Worm (Caenorhabditis elegans) whole organism, late embryonic: ENCODE results near the gene T27A10.6.

Experiments
- C38D4.7 ChIP-seq: fragments of 200-800 bp; sonication (Bioruptor generic); optimal IDR thresholded peaks from 2 replicates; lab custom pipeline; 2018; ENCODE audit warnings: mild to moderate bottlenecking, missing genetic modification characterization, moderate library complexity, missing compliant biosample characterization
- F13H6.1 ChIP-seq: sonication (generic microtip); optimal IDR thresholded peaks from 2 replicates; lab custom pipeline; 2016; ENCODE audit warnings: missing genetic modification characterization, missing compliant biosample characterization
- K09A11.1 ChIP-seq: sonication (generic microtip); optimal IDR thresholded peaks from 2 replicates; lab custom pipeline; 2017; ENCODE audit warnings: antibody characterized with exemption, mild to moderate bottlenecking, missing genetic modification characterization, missing compliant biosample characterization; ENCODE audit not compliant: insufficient read depth
- T23F11.4 ChIP-seq: fragments of 200-800 bp; sonication (Bioruptor generic); optimal IDR thresholded peaks from 2 replicates; lab custom pipeline; 2018; ENCODE audit warnings: mild to moderate bottlenecking, missing genetic modification characterization, missing compliant biosample characterization
- Y22D7AL.16 ChIP-seq: sonication (generic microtip); optimal IDR thresholded peaks from 2 replicates; lab custom pipeline; 2016; ENCODE audit warnings: missing genetic modification characterization, missing compliant biosample characterization
- ahr-1 ChIP-seq: sonication (generic microtip); optimal IDR thresholded peaks from 2 replicates; lab custom pipeline; 2016; ENCODE audit warnings: missing genetic modification characterization, missing compliant biosample characterization
- ama-1 ChIP-seq: fragments of 150-350 bp; optimal IDR thresholded peaks from 2 replicates; lab custom pipeline; 2014
- ceh-14 ChIP-seq: sonication (generic microtip); optimal IDR thresholded peaks from 2 replicates; lab custom pipeline; 2016; ENCODE audit warnings: missing genotype, missing genetic modification characterization, missing compliant biosample characterization
- ceh-18 ChIP-seq: sonication (generic microtip); optimal IDR thresholded peaks from 2 replicates; lab custom pipeline; 2016; ENCODE audit warnings: missing genetic modification characterization, missing compliant biosample characterization
- ceh-19 ChIP-seq: fragments of 200-800 bp; sonication (Bioruptor generic); optimal IDR thresholded peaks from 2 replicates; lab custom pipeline; 2018; ENCODE audit warnings: mild to moderate bottlenecking, missing genetic modification characterization, missing compliant biosample characterization
- ceh-2 ChIP-seq: sonication (generic microtip); optimal IDR thresholded peaks from 2 replicates; lab custom pipeline; 2016; ENCODE audit warnings: missing genotype, missing genetic modification characterization, missing compliant biosample characterization
- ceh-22 ChIP-seq: sonication (generic microtip); optimal IDR thresholded peaks from 2 replicates; lab custom pipeline; 2017; ENCODE audit warnings: missing biosample characterization, missing genetic modification characterization
- ceh-24 ChIP-seq: sonication (generic microtip); optimal IDR thresholded peaks from 2 replicates; lab custom pipeline; 2016; ENCODE audit warnings: mild to moderate bottlenecking, missing genetic modification characterization, missing compliant biosample characterization
- ceh-30 ChIP-seq: fragments of 150-350 bp; optimal IDR thresholded peaks from 2 replicates; lab custom pipeline; 2014; ENCODE audit warnings: missing biosample characterization, missing genetic modification characterization
- ceh-31 ChIP-seq: sonication (generic microtip); optimal IDR thresholded peaks from 2 replicates; lab custom pipeline; 2016; ENCODE audit warnings: missing genetic modification characterization, missing compliant biosample characterization
- ceh-34 ChIP-seq: sonication (generic microtip); optimal IDR thresholded peaks from 2 replicates; lab custom pipeline; 2016; ENCODE audit warnings: mild to moderate bottlenecking, missing genetic modification characterization, missing compliant biosample characterization
- ceh-45 ChIP-seq: fragments of 200-800 bp; sonication (Bioruptor generic); IDR thresholded peaks from 2 replicates; pipeline ENCODE4 v1.3.6; 2022; ENCODE audit warnings: missing genetic modification reagents, missing genetic modification characterization, missing compliant biosample characterization
- ceh-48 ChIP-seq: sonication (generic microtip); optimal IDR thresholded peaks from 2 replicates; lab custom pipeline; 2016; ENCODE audit warnings: missing genetic modification characterization, inconsistent platforms, missing compliant biosample characterization
- ceh-9 ChIP-seq: sonication (generic microtip); optimal IDR thresholded peaks from 2 replicates; lab custom pipeline; 2016; ENCODE audit warnings: mild to moderate bottlenecking, missing genetic modification characterization, inconsistent platforms, missing compliant biosample characterization
- elt-2 ChIP-seq: sonication (generic microtip); optimal IDR thresholded peaks from 2 replicates; lab custom pipeline; 2016; ENCODE audit warnings: missing genetic modification reagents, missing genetic modification characterization, missing compliant biosample characterization
- fax-1 ChIP-seq: sonication (generic microtip); optimal IDR thresholded peaks from 2 replicates; lab custom pipeline; 2016; ENCODE audit warnings: missing genotype, missing genetic modification characterization, missing compliant biosample characterization
- fkh-6 ChIP-seq: sonication (generic microtip); optimal IDR thresholded peaks from 2 replicates; lab custom pipeline; 2016; ENCODE audit warnings: missing genetic modification characterization, missing compliant biosample characterization
- gmeb-2 ChIP-seq: sonication (generic microtip); optimal IDR thresholded peaks from 2 replicates; lab custom pipeline; 2016; ENCODE audit warnings: missing genetic modification characterization, inconsistent platforms, missing compliant biosample characterization
- hlh-13 ChIP-seq: fragments of 200-800 bp; sonication (Bioruptor generic); optimal IDR thresholded peaks from 2 replicates; lab custom pipeline; 2018; ENCODE audit warnings: mild to moderate bottlenecking, missing genetic modification characterization, missing compliant biosample characterization
- hlh-6 ChIP-seq: sonication (generic microtip); optimal IDR thresholded peaks from 2 replicates; lab custom pipeline; 2016; ENCODE audit warnings: missing genotype, missing genetic modification characterization, missing compliant biosample characterization
- lim-6 ChIP-seq: sonication (generic microtip); optimal IDR thresholded peaks from 2 replicates; lab custom pipeline; 2016; ENCODE audit warnings: missing genetic modification characterization, missing compliant biosample characterization
- lin-11 ChIP-seq: fragments of 200-800 bp; sonication (Bioruptor generic); optimal IDR thresholded peaks from 2 replicates; lab custom pipeline; 2018; ENCODE audit warnings: mild to moderate bottlenecking, missing genetic modification characterization, missing compliant biosample characterization
- nhr-232 ChIP-seq: sonication (generic microtip); optimal IDR thresholded peaks from 2 replicates; lab custom pipeline; 2016; ENCODE audit warnings: missing genetic modification characterization, missing compliant biosample characterization
- npax-4 ChIP-seq: sonication (generic microtip); optimal IDR thresholded peaks from 2 replicates; lab custom pipeline; 2016; ENCODE audit warnings: missing genetic modification characterization, missing compliant biosample characterization
- pha-4 ChIP-seq: fragments of 150-350 bp; optimal IDR thresholded peaks from 2 replicates; lab custom pipeline; 2018; ENCODE audit warnings: missing biosample characterization, missing genetic modification reagents, missing genetic modification characterization
- pqm-1 ChIP-seq: sonication (generic microtip); optimal IDR thresholded peaks from 2 replicates; lab custom pipeline; 2016; ENCODE audit warnings: missing genetic modification characterization, missing compliant biosample characterization
- rnt-1 ChIP-seq: sonication (generic microtip); optimal IDR thresholded peaks from 2 replicates; lab custom pipeline; 2016; ENCODE audit warnings: missing genetic modification characterization, missing compliant biosample characterization
- sox-2 ChIP-seq: fragments of 200-800 bp; sonication (Bioruptor generic); IDR thresholded peaks from 2 replicates; pipeline ENCODE4 v1.3.6; 2022; ENCODE audit warnings: missing genetic modification reagents, missing genetic modification characterization, missing compliant biosample characterization
- sox-4 ChIP-seq: sonication (generic microtip); optimal IDR thresholded peaks from 2 replicates; lab custom pipeline; 2017; ENCODE audit warnings: mild to moderate bottlenecking, missing genetic modification characterization, inconsistent platforms, missing compliant biosample characterization
- syd-9 ChIP-seq: sonication (generic microtip); optimal IDR thresholded peaks from 2 replicates; lab custom pipeline; 2016; ENCODE audit warnings: mild to moderate bottlenecking, missing genetic modification characterization, moderate library complexity, missing compliant biosample characterization
- tbx-2 ChIP-seq: sonication (generic microtip); optimal IDR thresholded peaks from 2 replicates; lab custom pipeline; 2016; ENCODE audit warnings: missing genetic modification characterization, missing compliant biosample characterization
- tbx-7 ChIP-seq: sonication (generic microtip); optimal IDR thresholded peaks from 2 replicates; lab custom pipeline; 2016; ENCODE audit warnings: missing genotype, missing genetic modification characterization, missing compliant biosample characterization
- ttx-3 ChIP-seq: sonication (generic microtip); optimal IDR thresholded peaks from 2 replicates; lab custom pipeline; 2016; ENCODE audit warnings: missing genetic modification reagents, missing genetic modification characterization, missing compliant biosample characterization
- unc-86 ChIP-seq: sonication (generic microtip); optimal IDR thresholded peaks from 2 replicates; lab custom pipeline; 2016; ENCODE audit warnings: missing genetic modification characterization, missing compliant biosample characterization
- zip-5 ChIP-seq: sonication (generic microtip); optimal IDR thresholded peaks from 2 replicates; lab custom pipeline; 2016; ENCODE audit warnings: missing genetic modification characterization, missing compliant biosample characterization
- ztf-16 ChIP-seq: sonication (generic microtip); optimal IDR thresholded peaks from 2 replicates; lab custom pipeline; 2017; ENCODE audit warnings: missing genetic modification characterization, missing compliant biosample characterization

T27A10.6 gene

DNA sequence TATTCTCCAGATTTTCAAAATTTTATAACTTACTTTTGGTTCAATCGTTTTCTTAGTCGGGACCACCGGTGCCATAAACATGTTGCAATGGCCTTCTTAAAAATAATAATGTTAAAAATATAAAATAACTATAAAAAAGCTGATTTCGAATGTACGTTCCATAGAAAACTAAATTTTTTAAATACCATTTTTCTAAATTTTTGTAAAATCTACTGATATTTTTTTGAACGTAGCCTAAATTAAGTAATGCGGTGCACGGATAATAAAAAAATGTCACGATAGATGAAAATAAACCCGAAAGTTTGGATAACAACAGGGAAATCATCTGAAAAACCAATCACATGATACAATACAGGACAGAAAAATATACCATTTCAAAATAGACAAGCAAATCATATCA is 22.7 kb downstream of the T27A10.6 start, which contains the start of gene T27A10.5:
Gene T27A10.5, minus strand, starts transcription at position 101 of the 400 bp plus-strand sequence.
- TF ChIP-seq sox-4 (tag; lab: Kevin White, UChicago) (no peak), pqm-1 (no peak)

DNA sequence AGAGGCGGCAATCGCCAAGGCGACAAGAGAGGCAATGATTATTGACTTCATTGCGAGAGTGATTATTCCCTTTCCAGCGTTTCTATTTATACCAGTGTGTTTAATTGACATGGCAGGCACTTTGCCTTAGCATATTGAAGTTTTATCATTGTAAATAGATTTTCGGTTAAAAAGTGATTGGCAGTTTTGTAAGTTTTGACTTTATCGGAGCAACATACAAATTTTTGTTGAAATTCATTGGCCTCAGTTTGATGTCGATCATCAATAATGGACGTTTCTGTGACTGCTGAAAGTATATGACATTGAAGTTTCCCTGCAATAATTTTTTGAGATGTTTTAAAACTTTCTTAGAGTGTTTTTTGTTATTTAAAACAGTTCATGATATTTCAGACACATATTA is 23.7 kb downstream of the T27A10.6 start, which contains the start of gene vit-3:
Gene vit-3, minus strand, starts transcription at position 60 of the 400 bp plus-strand sequence.
- TF ChIP-seq elt-2 (tag; lab: Kevin White, UChicago) (no peak), ceh-48 (no peak), syd-9 (tag; lab: Kevin White, UChicago) (no peak), rnt-1 (tag; lab: Kevin White, UChicago) (no peak), lin-11 (no peak)

ce11 chrX:3566856-3567255 is 29.3 kb downstream of the T27A10.6 start:
- TF ChIP-seq sox-4 (tag; lab: Kevin White, UChicago) (no peak), nhr-232 (tag; lab: Kevin White, UChicago) (no peak), ttx-3 (tag; lab: Kevin White, UChicago) (no peak)

- no peak for TF ChIP-seq ceh-30 (tag; lab: Kevin White, UChicago)
- no peak for TF ChIP-seq ceh-22 (tag; lab: Kevin White, UChicago)
- no peak for TF ChIP-seq C38D4.7 (GFP tag; lab: Kevin White, UChicago)
- no peak for TF ChIP-seq ama-1 (lab: Kevin White, UChicago)
- no peak for TF ChIP-seq F13H6.1 (tag; lab: Kevin White, UChicago)
- no peak for TF ChIP-seq ceh-2 (tag; lab: Kevin White, UChicago)
- no peak for TF ChIP-seq ztf-16 (tag; lab: Kevin White, UChicago)
- no peak for TF ChIP-seq ceh-18 (tag; lab: Kevin White, UChicago)
- no peak for TF ChIP-seq fax-1 (tag; lab: Kevin White, UChicago)
- TF ChIP-seq zip-5: no peak
- TF ChIP-seq tbx-2 (tag; lab: Kevin White, UChicago): no peak
- no peak for TF ChIP-seq nhr-232 (tag; lab: Kevin White, UChicago)
- no peak for TF ChIP-seq tbx-7 (tag; lab: Kevin White, UChicago)
- no peak for TF ChIP-seq gmeb-2
- TF ChIP-seq hlh-6: no peak
- TF ChIP-seq hlh-13 (GFP tag; lab: Kevin White, UChicago): no peak
- TF ChIP-seq ceh-14: no peak
These were observed 32.2 kb downstream of the T27A10.6 start, which contains the start of gene vit-4 for ce11 chrX:3563903-3564302. Gene vit-4 (minus strand): TSS chrX:3563965.

DNA sequence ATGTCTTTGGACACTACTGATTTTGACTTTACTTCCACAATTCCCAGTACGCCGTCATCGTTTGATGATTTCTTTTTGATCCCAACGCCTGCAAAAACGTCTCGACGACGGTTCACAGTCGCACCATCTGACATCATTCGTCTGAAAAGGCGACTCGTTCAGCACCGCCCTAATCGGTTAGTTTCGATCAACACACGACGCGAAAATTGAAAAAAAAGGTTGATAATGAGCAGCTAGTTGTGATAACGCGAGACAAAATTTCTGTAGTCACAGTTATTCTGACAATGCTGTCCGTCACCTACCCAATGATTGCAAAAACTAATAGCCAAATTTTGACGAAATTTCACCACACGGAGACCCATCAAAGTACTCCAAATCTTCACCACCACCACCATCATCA is 40.2 kb downstream of the T27A10.6 start:
- TF ChIP-seq sox-2 (GFP tag; lab: Robert Waterston, UW): no peak
- TF ChIP-seq ceh-2 (tag; lab: Kevin White, UChicago): no peak
- no peak for TF ChIP-seq Y22D7AL.16 (tag; lab: Kevin White, UChicago)
- no peak for TF ChIP-seq tbx-7 (tag; lab: Kevin White, UChicago)
- TF ChIP-seq, all 69 proteins: peak for 0

DNA sequence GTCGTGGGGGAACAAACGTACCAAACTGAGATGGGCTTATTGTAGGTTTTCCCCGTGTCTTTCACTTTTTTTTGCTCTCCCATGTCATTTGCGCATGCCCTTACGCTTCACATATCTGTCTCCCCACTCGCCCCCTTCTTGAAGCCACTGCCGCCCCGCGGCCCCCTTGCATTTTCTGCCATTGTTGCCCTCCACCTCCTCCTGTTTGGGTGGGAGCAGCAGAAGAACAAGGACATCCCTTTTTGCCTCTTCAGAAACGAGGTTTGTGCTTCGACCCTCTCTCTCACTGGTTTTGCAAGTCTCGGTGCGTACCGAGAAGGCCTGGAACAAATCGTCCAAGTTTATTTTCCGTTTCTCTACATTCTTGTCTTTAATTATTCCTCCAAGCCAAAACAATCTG is 42.0 kb downstream of the T27A10.6 start:
- no peak for TF ChIP-seq fax-1 (tag; lab: Kevin White, UChicago)
- no peak for TF ChIP-seq ceh-45 (GFP tag; lab: Robert Waterston, UW)
- no peak for TF ChIP-seq ceh-19

ce11 chrX:3553687-3554086 is 42.5 kb downstream of the T27A10.6 start:
- TF ChIP-seq ceh-24 (tag; lab: Kevin White, UChicago) (no peak), fkh-6 (tag; lab: Kevin White, UChicago) (no peak), C38D4.7 (GFP tag; lab: Kevin White, UChicago) (no peak), pha-4 (tag; lab: Kevin White, UChicago) (no peak), ceh-45 (GFP tag; lab: Robert Waterston, UW) (no peak), ceh-34 (tag; lab: Kevin White, UChicago) (no peak), unc-86 (no peak), fax-1 (tag; lab: Kevin White, UChicago) (no peak), sox-2 (GFP tag; lab: Robert Waterston, UW) (no peak), npax-4 (tag; lab: Kevin White, UChicago) (no peak), ceh-18 (tag; lab: Kevin White, UChicago) (no peak), tbx-7 (tag; lab: Kevin White, UChicago) (no peak), ceh-31 (tag; lab: Kevin White, UChicago) (no peak), hlh-13 (GFP tag; lab: Kevin White, UChicago) (no peak), lim-6 (no peak), T23F11.4 (GFP tag; lab: Kevin White, UChicago) (no peak), K09A11.1 (tag; lab: Kevin White, UChicago) (no peak), ceh-9 (tag; lab: Kevin White, UChicago) (no peak), ahr-1 (no peak)
